Worm (Caenorhabditis elegans) whole organism, young adult: ENCODE results near the gene Y116A8C.25.

Experiments
- ccch-3 ChIP-seq: fragments of 200-800 bp; sonication (Bioruptor generic); optimal IDR thresholded peaks from 2 replicates; lab custom pipeline; 2018; ENCODE audit warnings: mild to moderate bottlenecking, missing genetic modification characterization, missing compliant biosample characterization
- ceh-40 ChIP-seq: fragments of 200-800 bp; sonication (Bioruptor generic); IDR thresholded peaks from 2 replicates; pipeline ENCODE4 v1.3.6; 2022; ENCODE audit warnings: missing genetic modification characterization, missing compliant biosample characterization
- ets-4 ChIP-seq: fragments of 200-800 bp; sonication (Bioruptor generic); optimal IDR thresholded peaks from 2 replicates; lab custom pipeline; 2018; ENCODE audit warnings: mild to moderate bottlenecking, missing genetic modification characterization, missing compliant biosample characterization
- gei-17 ChIP-seq: fragments of 200-800 bp; sonication (Bioruptor generic); optimal IDR thresholded peaks from 2 replicates; lab custom pipeline; 2018; ENCODE audit warnings: mild to moderate bottlenecking, missing genetic modification characterization, missing compliant biosample characterization
- madf-10 ChIP-seq: sonication (generic microtip); optimal IDR thresholded peaks from 2 replicates; lab custom pipeline; 2016; ENCODE audit warnings: mild to moderate bottlenecking, missing genetic modification characterization, missing compliant biosample characterization
- nfyb-1 ChIP-seq: fragments of 200-800 bp; sonication (Bioruptor generic); IDR thresholded peaks from 2 replicates; pipeline ENCODE4 v1.3.6; 2022; ENCODE audit warnings: missing genetic modification reagents, missing genetic modification characterization, missing compliant biosample characterization
- nhr-80 ChIP-seq: sonication (generic microtip); optimal IDR thresholded peaks from 2 replicates; lab custom pipeline; 2016; ENCODE audit warnings: missing genetic modification characterization, missing compliant biosample characterization
- pha-4 ChIP-seq: fragments of 150-350 bp; sonication (generic microtip); optimal IDR thresholded peaks from 2 replicates; lab custom pipeline; 2014; ENCODE audit warnings: missing biosample characterization, missing genetic modification reagents, missing genetic modification characterization
- snpc-4 ChIP-seq, 5 experiments: fragments of 150-350 bp in 1 of 5; sonication (generic microtip) in 4 of 5; optimal IDR thresholded peaks; 2 replicates each; lab custom pipeline; 2014 to 2018; ENCODE audit warnings: missing genetic modification characterization in 5 of 5, missing biosample characterization in 3 of 5, antibody characterized with exemption in 2 of 5, mild to moderate bottlenecking in 2 of 5, missing compliant biosample characterization in 2 of 5, missing genotype in 2 of 5, moderate library complexity in 2 of 5, missing genetic modification reagents in 1 of 5
- zfh-2 ChIP-seq: fragments of 200-800 bp; sonication (Bioruptor generic); conservative IDR thresholded peaks from 2 replicates; pipeline ENCODE4 v1.3.6; 2022; ENCODE audit warnings: missing genetic modification reagents, missing genetic modification characterization, missing compliant biosample characterization

- TF ChIP-seq ccch-3 = no peak
- no peak for TF ChIP-seq pha-4 (tag; lab: Kevin White, UChicago)
- no peak for TF ChIP-seq ceh-40 (GFP tag; lab: Robert Waterston, UW)
- no peak for TF ChIP-seq zfh-2 (GFP tag; lab: Robert Waterston, UW)
- TF ChIP-seq ets-4 (GFP tag; lab: Kevin White, UChicago) = no peak
- TF ChIP-seq snpc-4 (GFP tag; optimal IDR thresholded peaks at IDR 0.05; lab: Kevin White, UChicago) = no peak
- TF ChIP-seq snpc-4 (tag; optimal IDR thresholded peaks at IDR 0.05; lab: Kevin White, UChicago) = no peak
- no peak for TF ChIP-seq gei-17 (GFP tag; lab: Kevin White, UChicago)
- TF ChIP-seq nfyb-1 = no peak
- no peak for TF ChIP-seq madf-10 (tag; lab: Kevin White, UChicago)
- TF ChIP-seq nhr-80 (tag; lab: Kevin White, UChicago) = no peak
Observed at ce11 chrIV:17048257-17048656, 30.3 kb downstream of the Y116A8C.25 start, which contains the start of gene athp-3.
